Fruit fly (Drosophila melanogaster): ENCODE measurements around the gene loqs.

DNA sequence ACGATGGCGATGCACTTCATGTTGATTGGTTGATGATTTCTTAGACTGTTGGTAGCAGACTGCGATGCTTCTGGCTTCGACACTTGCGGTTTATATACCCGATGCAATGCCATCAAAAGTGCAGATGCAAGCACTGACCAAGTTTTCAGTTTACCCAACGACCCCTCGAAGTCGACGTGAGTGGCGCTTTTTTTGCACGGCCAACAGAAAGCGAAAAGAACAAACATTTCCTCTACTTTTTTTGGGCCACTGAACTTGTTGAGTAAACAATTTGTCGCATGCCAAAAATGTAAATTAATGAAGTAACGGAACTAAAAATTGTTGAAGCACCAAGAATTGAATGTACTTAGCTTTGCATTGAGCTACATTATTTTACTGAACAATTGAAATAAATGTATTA is 29.1 kb downstream of the loqs start, which contains the start of gene Vm34Ca:
- TF ChIP-seq CG8478 (optimal IDR thresholded peaks at IDR 0.05) (no peak), CTCF (optimal IDR thresholded peaks at IDR 0.05) (no peak)
